Fruit fly (Drosophila melanogaster) whole organism, embryonic: Measurements from ENCODE around the gene CG16978.

Experiments
- Asciz ChIP-seq: fragments of 200-800 bp; sonication (Bioruptor generic); optimal IDR thresholded peaks from 2 replicates; lab custom pipeline; 2017; ENCODE audit warnings: missing biosample characterization, mild to moderate bottlenecking, missing genetic modification characterization, missing genetic modification reagents
- CG10147 ChIP-seq: fragments of 200-800 bp; sonication (Bioruptor generic); optimal IDR thresholded peaks from 2 replicates; lab custom pipeline; 2019; ENCODE audit warnings: missing biosample characterization, mild to moderate bottlenecking, missing genetic modification characterization, moderate library complexity
- CG11695 ChIP-seq: fragments of 200-800 bp; sonication (Bioruptor generic); IDR thresholded peaks from 3 replicates; pipeline ENCODE4 v1.3.6; 2022; ENCODE audit warnings: missing biosample characterization, missing genetic modification characterization
- CG12769 ChIP-seq: fragments of 200-800 bp; sonication (Bioruptor generic); optimal IDR thresholded peaks from 2 replicates; lab custom pipeline; 2019; ENCODE audit warnings: missing biosample characterization, mild to moderate bottlenecking, missing genetic modification characterization, moderate library complexity
- CG13424 ChIP-seq: fragments of 200-800 bp; sonication (Bioruptor generic); optimal IDR thresholded peaks from 2 replicates; lab custom pipeline; 2019; ENCODE audit warnings: missing biosample characterization, mild to moderate bottlenecking, missing genetic modification characterization, moderate library complexity
- CG14441 ChIP-seq: fragments of 200-800 bp; sonication (Bioruptor generic); IDR thresholded peaks from 2 replicates; pipeline ENCODE4 v1.3.6; 2022; ENCODE audit warnings: missing biosample characterization, missing genetic modification characterization
- CG32772 ChIP-seq: fragments of 200-800 bp; sonication (Bioruptor generic); IDR thresholded peaks from 2 replicates; pipeline ENCODE4 v1.3.6; 2022; ENCODE audit warnings: missing biosample characterization, missing genetic modification characterization
- CG4282 ChIP-seq: fragments of 200-800 bp; sonication (Bioruptor generic); optimal IDR thresholded peaks from 2 replicates; lab custom pipeline; 2016; ENCODE audit warnings: missing biosample characterization, missing genetic modification characterization
- CG4404 ChIP-seq: fragments of 200-800 bp; sonication (Bioruptor generic); IDR thresholded peaks from 2 replicates; pipeline ENCODE4 v1.3.6; 2022; ENCODE audit warnings: missing biosample characterization, missing genetic modification characterization
- CG7745 ChIP-seq: fragments of 200-800 bp; sonication (Bioruptor generic); optimal IDR thresholded peaks from 2 replicates; lab custom pipeline; 2018; ENCODE audit warnings: missing biosample characterization, mild to moderate bottlenecking, missing genetic modification characterization, moderate library complexity
- CG7839 ChIP-seq: fragments of 200-800 bp; sonication (Bioruptor generic); optimal IDR thresholded peaks from 3 replicates; lab custom pipeline; 2018; ENCODE audit warnings: missing biosample characterization, mild to moderate bottlenecking, missing genetic modification characterization, moderate library complexity
- CG7987 ChIP-seq: fragments of 200-800 bp; sonication (Bioruptor generic); optimal IDR thresholded peaks from 2 replicates; lab custom pipeline; 2018; ENCODE audit warnings: missing biosample characterization, mild to moderate bottlenecking, missing genetic modification characterization, moderate library complexity
- CG8089 ChIP-seq: fragments of 200-800 bp; sonication (Bioruptor generic); optimal IDR thresholded peaks from 3 replicates; lab custom pipeline; 2016; ENCODE audit warnings: missing biosample characterization, missing genetic modification characterization
- CG9215 ChIP-seq: fragments of 200-800 bp; sonication (Bioruptor generic); IDR thresholded peaks from 2 replicates; pipeline ENCODE4 v1.3.6; 2022; ENCODE audit warnings: missing biosample characterization, missing genetic modification characterization
- CG9932 ChIP-seq: fragments of 200-800 bp; sonication (Bioruptor generic); IDR thresholded peaks from 2 replicates; pipeline ENCODE4 v1.3.6; 2022; ENCODE audit warnings: missing biosample characterization, missing genetic modification characterization
- CoRest ChIP-seq: fragments of 200-800 bp; sonication (Bioruptor generic); optimal IDR thresholded peaks from 3 replicates; lab custom pipeline; 2018; ENCODE audit warnings: missing biosample characterization, mild to moderate bottlenecking, missing genetic modification characterization, moderate library complexity
- Dbx ChIP-seq: fragments of 200-800 bp; sonication (Bioruptor generic); IDR thresholded peaks from 3 replicates; pipeline ENCODE4 v1.3.6; 2022; ENCODE audit warnings: missing biosample characterization, missing genetic modification characterization
- E2f1 ChIP-seq: fragments of 200-800 bp; sonication (Bioruptor generic); IDR thresholded peaks from 2 replicates; pipeline ENCODE4 v1.3.6; 2022; ENCODE audit warnings: missing biosample characterization, missing genetic modification characterization
- HmgZ ChIP-seq: fragments of 200-800 bp; sonication (Bioruptor generic); optimal IDR thresholded peaks from 2 replicates; lab custom pipeline; 2018; ENCODE audit warnings: missing biosample characterization, mild to moderate bottlenecking, missing genetic modification characterization
- Hr39 ChIP-seq: fragments of >200 bp; optimal IDR thresholded peaks from 2 replicates; lab custom pipeline; 2017
- Hr51 ChIP-seq, 2 experiments: fragments of 200-800 bp; sonication (Bioruptor generic); optimal IDR thresholded peaks; 2 replicates in 1 of 2; 3 replicates in 1 of 2; lab custom pipeline; 2016 to 2018; ENCODE audit warnings: missing biosample characterization in 2 of 2, missing genetic modification characterization in 2 of 2, mild to moderate bottlenecking in 1 of 2, moderate library complexity in 1 of 2
- Med ChIP-seq: fragments of 200-800 bp; sonication (Bioruptor generic); peaks from one replicate; lab custom pipeline; 2016; ENCODE audit warnings: missing biosample characterization, missing genetic modification characterization, mild to moderate bottlenecking, inconsistent platforms, moderate library complexity
- NK7.1 ChIP-seq: fragments of 200-800 bp; sonication (Bioruptor generic); optimal IDR thresholded peaks from 3 replicates; lab custom pipeline; 2016; ENCODE audit warnings: missing biosample characterization, missing genetic modification characterization
- Neu2 ChIP-seq: fragments of 200-800 bp; sonication (Bioruptor generic); optimal IDR thresholded peaks from 3 replicates; lab custom pipeline; 2016; ENCODE audit warnings: missing biosample characterization, missing genetic modification characterization, borderline replicate concordance
- Nf-YA ChIP-seq: fragments of 200-800 bp; sonication (Bioruptor generic); IDR thresholded peaks from 2 replicates; pipeline ENCODE4 v1.3.6; 2022; ENCODE audit warnings: missing biosample characterization, missing genetic modification characterization
- Nf-YB ChIP-seq: fragments of 200-800 bp; sonication (Bioruptor generic); optimal IDR thresholded peaks from 3 replicates; lab custom pipeline; 2019; ENCODE audit warnings: missing biosample characterization, mild to moderate bottlenecking, missing genetic modification characterization, moderate library complexity
- Nf-YC ChIP-seq: fragments of 200-800 bp; optimal IDR thresholded peaks from 3 replicates; lab custom pipeline; 2019; ENCODE audit warnings: missing biosample characterization, mild to moderate bottlenecking, missing genetic modification characterization, moderate library complexity
- PHDP ChIP-seq: fragments of 200-800 bp; sonication (Bioruptor generic); optimal IDR thresholded peaks from 3 replicates; lab custom pipeline; 2018; ENCODE audit warnings: missing biosample characterization, mild to moderate bottlenecking, missing genetic modification characterization, moderate library complexity
- Stat92E ChIP-seq, 3 experiments: fragments of >200 bp in 2 of 3; fragments of 200-800 bp in 1 of 3; sonication (Bioruptor generic) in 1 of 3; optimal IDR thresholded peaks; 2 replicates each; lab custom pipeline; 2017 to 2019; ENCODE audit warnings: missing biosample characterization in 3 of 3, missing genetic modification characterization in 3 of 3, mild to moderate bottlenecking in 1 of 3, moderate library complexity in 1 of 3
- Taf1 ChIP-seq: fragments of 200-800 bp; sonication (Bioruptor generic); IDR thresholded peaks from 2 replicates; pipeline ENCODE4 v1.3.6; 2022; ENCODE audit warnings: missing biosample characterization, missing genetic modification characterization
- ac ChIP-seq: fragments of 200-800 bp; sonication (Bioruptor generic); optimal IDR thresholded peaks from 3 replicates; lab custom pipeline; 2017; ENCODE audit warnings: missing biosample characterization, mild to moderate bottlenecking, missing genetic modification characterization
- al ChIP-seq: fragments of 200-800 bp; sonication (Bioruptor generic); IDR thresholded peaks from 2 replicates; pipeline ENCODE4 v1.3.6; 2022; ENCODE audit warnings: missing biosample characterization, missing genetic modification characterization
- crol ChIP-seq: fragments of 200-800 bp; sonication (Bioruptor generic); IDR thresholded peaks from 2 replicates; pipeline ENCODE4 v1.3.6; 2022; ENCODE audit warnings: missing biosample characterization, missing genetic modification characterization
- emc ChIP-seq: fragments of 200-800 bp; sonication (Bioruptor generic); optimal IDR thresholded peaks from 2 replicates; lab custom pipeline; 2016; ENCODE audit warnings: missing biosample characterization, missing genetic modification characterization
- eve ChIP-seq, 2 experiments: fragments of >200 bp; optimal IDR thresholded peaks; 2 replicates each; lab custom pipeline; 2017; ENCODE audit warnings: missing biosample characterization in 2 of 2, missing genetic modification characterization in 2 of 2
- fd3F ChIP-seq: fragments of 200-800 bp; sonication (Bioruptor generic); optimal IDR thresholded peaks from 2 replicates; lab custom pipeline; 2018; ENCODE audit warnings: missing biosample characterization, mild to moderate bottlenecking, missing genetic modification characterization, moderate library complexity
- fd96Cb ChIP-seq: fragments of 200-800 bp; sonication (Bioruptor generic); optimal IDR thresholded peaks from 2 replicates; lab custom pipeline; 2018; ENCODE audit warnings: missing biosample characterization, mild to moderate bottlenecking, missing genetic modification characterization, moderate library complexity
- grau ChIP-seq: fragments of 200-800 bp; optimal IDR thresholded peaks from 3 replicates; lab custom pipeline; 2019; ENCODE audit warnings: missing biosample characterization, mild to moderate bottlenecking, missing genetic modification characterization, moderate library complexity
- gt ChIP-seq: fragments of 200-800 bp; sonication (Bioruptor generic); IDR thresholded peaks from 2 replicates; pipeline ENCODE4 v1.3.6; 2022; ENCODE audit warnings: missing biosample characterization, missing genetic modification characterization
- insv ChIP-seq, 2 experiments: fragments of 200-800 bp; sonication (Bioruptor generic); optimal IDR thresholded peaks; 3 replicates each; lab custom pipeline; 2016 to 2018; ENCODE audit warnings: missing biosample characterization in 2 of 2, missing genetic modification characterization in 2 of 2
- kah ChIP-seq: fragments of 200-800 bp; sonication (Bioruptor generic); optimal IDR thresholded peaks from 2 replicates; lab custom pipeline; 2018; ENCODE audit warnings: missing biosample characterization, mild to moderate bottlenecking, missing genetic modification characterization
- lab ChIP-seq: fragments of 200-800 bp; sonication (Bioruptor generic); optimal IDR thresholded peaks from 3 replicates; lab custom pipeline; 2017; ENCODE audit warnings: missing biosample characterization, missing genetic modification characterization, mild to moderate bottlenecking, moderate library complexity, missing genetic modification reagents
- nerfin-2 ChIP-seq: fragments of 200-800 bp; sonication (Bioruptor generic); IDR thresholded peaks from 2 replicates; pipeline ENCODE4 v1.3.6; 2022; ENCODE audit warnings: missing biosample characterization, missing genetic modification characterization; ENCODE audit not compliant: partially characterized antibody
- nmo ChIP-seq: fragments of 200-800 bp; sonication (Bioruptor generic); optimal IDR thresholded peaks from 2 replicates; lab custom pipeline; 2018; ENCODE audit warnings: missing biosample characterization, mild to moderate bottlenecking, missing genetic modification characterization, moderate library complexity
- org-1 ChIP-seq: fragments of 200-800 bp; sonication (Bioruptor generic); optimal IDR thresholded peaks from 2 replicates; lab custom pipeline; 2017; ENCODE audit warnings: missing biosample characterization, missing genetic modification characterization
- peb ChIP-seq: fragments of 200-800 bp; sonication (Bioruptor generic); IDR thresholded peaks from 2 replicates; pipeline ENCODE4 v1.3.6; 2022; ENCODE audit warnings: missing biosample characterization, missing genetic modification characterization
- pita ChIP-seq: fragments of 200-800 bp; sonication (Bioruptor generic); optimal IDR thresholded peaks from 2 replicates; lab custom pipeline; 2017; ENCODE audit warnings: missing biosample characterization, mild to moderate bottlenecking, missing genetic modification characterization
- pros ChIP-seq: fragments of 200-800 bp; sonication (Bioruptor generic); optimal IDR thresholded peaks from 3 replicates; lab custom pipeline; 2019; ENCODE audit warnings: missing biosample characterization, mild to moderate bottlenecking, missing genetic modification characterization, moderate library complexity
- ro ChIP-seq: fragments of 200-800 bp; sonication (Bioruptor generic); IDR thresholded peaks from 2 replicates; pipeline ENCODE4 v1.3.6; 2022; ENCODE audit warnings: missing biosample characterization, missing genetic modification characterization
- tap ChIP-seq: fragments of 200-800 bp; optimal IDR thresholded peaks from 3 replicates; lab custom pipeline; 2019; ENCODE audit warnings: missing biosample characterization, mild to moderate bottlenecking, missing genetic modification characterization, moderate library complexity
- tin ChIP-seq: fragments of 200-800 bp; sonication (Bioruptor generic); optimal IDR thresholded peaks from 3 replicates; lab custom pipeline; 2016; ENCODE audit warnings: missing biosample characterization, missing genetic modification characterization
- ttk ChIP-seq: fragments of 200-800 bp; sonication (Bioruptor generic); IDR thresholded peaks from 2 replicates; pipeline ENCODE4 v2.1.2; 2022; ENCODE audit warnings: missing biosample characterization, missing genetic modification characterization

Gene CG16978

DNA sequence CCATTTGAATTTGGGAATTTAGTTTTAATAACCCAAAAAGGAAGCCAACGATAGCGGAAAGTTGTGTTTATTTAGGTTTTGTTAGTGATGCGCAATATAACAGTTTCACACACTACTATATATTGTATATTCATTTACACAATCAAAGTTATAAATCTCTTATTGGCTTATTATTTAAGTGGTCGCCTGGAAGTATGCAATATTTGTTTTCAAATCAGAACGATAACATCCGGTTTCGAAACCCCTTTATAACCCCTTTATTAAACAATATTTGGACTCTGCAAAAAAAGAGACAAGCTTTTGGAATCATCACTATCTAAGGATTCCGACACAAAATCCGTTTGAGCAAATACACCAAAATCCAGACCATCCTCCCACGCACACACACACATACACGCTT is 14.5 kb upstream of the CG16978 start (continued):
- TF ChIP-seq peb (no peak), eve (GFP tag; optimal IDR thresholded peaks at IDR 0.05; lab: Kevin White, UChicago) (no peak), pros (GFP tag; lab: Kevin White, UChicago) (no peak), pita (GFP tag; lab: Kevin White, UChicago) (no peak), Stat92E (GFP tag; optimal IDR thresholded peaks at IDR 0.05; lab: Kevin White, UChicago) (no peak), CG12769 (tag; lab: Kevin White, UChicago) (no peak), Med (GFP tag; lab: Kevin White, UChicago) (peak; percentile 87), CG4282 (GFP tag; lab: Kevin White, UChicago) (no peak), CG7839 (tag; lab: Kevin White, UChicago) (no peak), gt (GFP tag; lab: Robert Waterston, UW) (no peak), tap (tag; lab: Kevin White, UChicago) (no peak), org-1 (GFP tag; lab: Kevin White, UChicago) (no peak), kah (GFP tag; lab: Kevin White, UChicago) (no peak), nerfin-2 (GFP tag; lab: Robert Waterston, UW) (no peak), al (GFP tag; lab: Robert Waterston, UW) (no peak), Taf1 (no peak), Hr39 (lab: Kevin White, UChicago) (no peak), E2f1 (GFP tag; lab: Robert Waterston, UW) (no peak), ac (GFP tag; lab: Kevin White, UChicago) (no peak), Asciz (peak; percentile 28), ro (no peak), emc (no peak), Dbx (GFP tag; lab: Robert Waterston, UW) (no peak), Neu2 (no peak), CG7987 (GFP tag; lab: Kevin White, UChicago) (peak; percentile 33), Nf-YA (GFP tag; lab: Robert Waterston, UW) (no peak), insv (GFP tag; optimal IDR thresholded peaks at IDR 0.05; lab: Kevin White, UChicago) (peak in 1 of 2 experiments; percentile 89), NK7.1 (GFP tag; lab: Kevin White, UChicago) (no peak), fd3F (GFP tag; lab: Kevin White, UChicago) (no peak), CG7745 (tag; lab: Kevin White, UChicago) (no peak), ttk (GFP tag; lab: Robert Waterston, UW) (no peak), CG8089 (no peak), CG14441 (GFP tag; lab: Robert Waterston, UW) (no peak)

DNA sequence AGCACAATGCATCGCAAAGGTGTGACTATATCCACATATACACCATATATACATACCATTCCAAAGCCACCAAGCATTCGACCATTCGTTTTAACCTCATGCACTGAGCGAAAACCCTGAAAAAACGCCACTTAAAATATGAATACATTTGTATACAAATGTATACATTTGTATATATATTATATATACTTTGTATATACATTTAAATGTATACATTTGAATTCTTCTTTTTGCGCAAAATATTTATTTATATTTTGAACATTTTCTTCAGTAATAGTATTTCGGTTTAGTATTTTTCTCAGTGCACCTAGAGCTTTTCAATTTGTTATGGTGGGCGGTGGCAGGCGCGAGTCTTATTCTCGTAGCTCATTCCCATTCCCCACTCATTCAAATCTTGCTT is 12.9 kb upstream of the CG16978 start:
- TF ChIP-seq Nf-YB: no peak
- TF ChIP-seq fd96Cb: peak; percentile 3
- TF ChIP-seq CG10147 (GFP tag; lab: Kevin White, UChicago): peak; percentile 4
- TF ChIP-seq Nf-YC (tag; lab: Kevin White, UChicago): peak; percentile 26
- no peak for TF ChIP-seq HmgZ (tag; lab: Kevin White, UChicago)
- TF ChIP-seq tin (GFP tag; lab: Kevin White, UChicago): no peak
- peak; percentile 61; the same call in 2 of the 3 replicates for TF ChIP-seq CG11695 (GFP tag; lab: Robert Waterston, UW)
- no peak for TF ChIP-seq CG9932 (GFP tag; lab: Robert Waterston, UW)
- TF ChIP-seq crol (GFP tag; lab: Robert Waterston, UW): no peak
- peak in 1 of 2 experiments; percentile 41 for TF ChIP-seq Hr51 (GFP tag; optimal IDR thresholded peaks at IDR 0.05; lab: Kevin White, UChicago)
- TF ChIP-seq CG32772 (GFP tag; lab: Robert Waterston, UW): 0 out of 2 replicates have a peak, but pooled peaks have one; percentile 13
- TF ChIP-seq grau (tag; lab: Kevin White, UChicago): peak; percentile 33
- peak; percentile 46 for TF ChIP-seq PHDP (tag; lab: Kevin White, UChicago)
- peak; percentile 24 for TF ChIP-seq CoRest (tag; lab: Kevin White, UChicago)
- peak; percentile 12 for TF ChIP-seq nmo (GFP tag; lab: Kevin White, UChicago)
- TF ChIP-seq lab (GFP tag; lab: Kevin White, UChicago): peak; percentile 51
- TF ChIP-seq CG9215 (GFP tag; lab: Robert Waterston, UW): no peak
- no peak for TF ChIP-seq CG4404 (GFP tag; lab: Robert Waterston, UW)
- peak; percentile 40 for TF ChIP-seq CG13424 (tag; lab: Kevin White, UChicago)
